Worm (Caenorhabditis elegans) whole organism, midembryonic: ENCODE data around the gene pos-1.
A peak's percentile ranks its signal among the peaks of the same experiment; 100 is the strongest.

ENCODE experiments used
- T22C8.4 ChIP-seq: fragments of 200-800 bp; sonication (Bioruptor generic); IDR thresholded peaks from 2 replicates; pipeline ENCODE4 v1.3.6; 2022; ENCODE audit warnings: missing genetic modification characterization, missing compliant biosample characterization
- cog-1 ChIP-seq: sonication (generic microtip); optimal IDR thresholded peaks from 2 replicates; lab custom pipeline; 2016; ENCODE audit warnings: missing genetic modification characterization, missing compliant biosample characterization
- flt-1 ChIP-seq: fragments of 200-800 bp; sonication (Bioruptor generic); IDR thresholded peaks from 2 replicates; pipeline ENCODE4 v1.3.6; 2022; ENCODE audit warnings: missing genetic modification characterization, missing compliant biosample characterization
- klf-2 ChIP-seq: fragments of 200-800 bp; sonication (Bioruptor generic); conservative IDR thresholded peaks from 2 replicates; pipeline ENCODE4 v1.3.6; 2022; ENCODE audit warnings: missing genetic modification reagents, missing genetic modification characterization, missing compliant biosample characterization
- med-1 ChIP-seq: sonication (generic microtip); optimal IDR thresholded peaks from 2 replicates; lab custom pipeline; 2017; ENCODE audit warnings: missing genetic modification characterization, mild to moderate bottlenecking, missing compliant biosample characterization, antibody characterized with exemption, missing genetic modification reagents; ENCODE audit not compliant: insufficient read depth
- ref-1 ChIP-seq: fragments of 200-800 bp; sonication (Bioruptor generic); conservative IDR thresholded peaks from 2 replicates; pipeline ENCODE4 v1.3.6; 2022; ENCODE audit warnings: missing genetic modification reagents, missing genetic modification characterization, missing compliant biosample characterization
- tab-1 ChIP-seq: fragments of 200-800 bp; sonication (Bioruptor generic); IDR thresholded peaks from 2 replicates; pipeline ENCODE4 v1.3.6; 2022; ENCODE audit warnings: missing genetic modification characterization, missing compliant biosample characterization
- ztf-23 ChIP-seq: fragments of 200-800 bp; sonication (Bioruptor generic); IDR thresholded peaks from 2 replicates; pipeline ENCODE4 v1.3.6; 2022; ENCODE audit warnings: missing genetic modification reagents, missing genetic modification characterization, missing compliant biosample characterization
- ztf-29 ChIP-seq: fragments of 200-800 bp; sonication (Bioruptor generic); IDR thresholded peaks from 2 replicates; pipeline ENCODE4 v1.3.6; 2022; ENCODE audit warnings: missing genetic modification reagents, missing genetic modification characterization, missing compliant biosample characterization

The pos-1 gene

ce11 chrV:8454995-8455446 is 41.1 kb downstream of the pos-1 start, which contains the start of gene T23B12.11:
TSS of gene T23B12.11 (plus strand) at chrV:8455396.
- TF ChIP-seq ztf-29 (no peak), cog-1 (tag; lab: Kevin White, UChicago) (no peak), tab-1 (GFP tag; lab: Robert Waterston, UW) (no peak), flt-1 (GFP tag; lab: Robert Waterston, UW) (no peak), med-1 (GFP tag; lab: Kevin White, UChicago) (no peak)

- no peak for TF ChIP-seq med-1 (GFP tag; lab: Kevin White, UChicago)
- TF ChIP-seq tab-1 (GFP tag; lab: Robert Waterston, UW), result no peak
- TF ChIP-seq flt-1 (GFP tag; lab: Robert Waterston, UW), result no peak
- no peak for TF ChIP-seq ref-1 (GFP tag; lab: Robert Waterston, UW)
- no peak for TF ChIP-seq T22C8.4
- TF ChIP-seq ztf-23 (GFP tag; lab: Robert Waterston, UW), result no peak
Observed at ce11 chrV:8460306-8460705, 46.4 kb downstream of the pos-1 start, which contains the start of gene T23B12.6. TSS of gene T23B12.6 (minus strand) at chrV:8460419.

- TF ChIP-seq med-1 (GFP tag; lab: Kevin White, UChicago), result no peak
Observed at ce11 chrV:8460800-8461199, 46.9 kb downstream of the pos-1 start.

- TF ChIP-seq cog-1 (tag; lab: Kevin White, UChicago) (peak; percentile 67), med-1 (GFP tag; lab: Kevin White, UChicago) (no peak), flt-1 (GFP tag; lab: Robert Waterston, UW) (no peak), ztf-29 (no peak), tab-1 (GFP tag; lab: Robert Waterston, UW) (no peak), ref-1 (GFP tag; lab: Robert Waterston, UW) (no peak), T22C8.4 (no peak), klf-2 (no peak)
Observed at ce11 chrV:8462074-8462473, 48.2 kb downstream of the pos-1 start, which contains the start of the genes dnj-22 and natc-1. TSS of gene dnj-22 (minus strand) at chrV:8462120. TSS of gene natc-1 (plus strand) at chrV:8462359.
